Worm (Caenorhabditis elegans): ENCODE results near the gene his-24.

his-24 gene

DNA sequence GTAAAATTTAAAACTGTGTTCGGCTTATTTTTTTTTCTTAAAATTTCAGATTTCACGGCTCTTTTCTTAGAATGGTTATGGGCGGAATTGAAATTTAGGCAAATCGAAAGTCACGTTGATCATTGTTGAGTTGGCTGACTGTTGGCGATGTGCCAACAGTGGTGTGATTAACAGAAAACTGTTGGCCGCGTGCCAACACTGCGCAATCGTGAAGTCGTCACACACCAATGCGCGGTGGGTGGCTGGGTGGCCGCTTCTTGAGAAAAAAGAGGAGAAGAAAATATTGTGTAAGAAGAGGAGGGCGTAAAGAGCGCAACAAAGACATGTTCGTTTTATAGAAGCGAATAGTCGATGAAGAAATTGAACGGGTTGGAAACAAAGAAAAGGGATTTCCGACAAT, 1.2 kb downstream of the his-24 start:
- TF ChIP-seq nhr-25 (tag; optimal IDR thresholded peaks at IDR 0.05) (peak; percentile 64), ceh-16 (tag; optimal IDR thresholded peaks at IDR 0.05) (peak; percentile 61), sma-3 (GFP tag; optimal IDR thresholded peaks at IDR 0.05) (no peak)

DNA sequence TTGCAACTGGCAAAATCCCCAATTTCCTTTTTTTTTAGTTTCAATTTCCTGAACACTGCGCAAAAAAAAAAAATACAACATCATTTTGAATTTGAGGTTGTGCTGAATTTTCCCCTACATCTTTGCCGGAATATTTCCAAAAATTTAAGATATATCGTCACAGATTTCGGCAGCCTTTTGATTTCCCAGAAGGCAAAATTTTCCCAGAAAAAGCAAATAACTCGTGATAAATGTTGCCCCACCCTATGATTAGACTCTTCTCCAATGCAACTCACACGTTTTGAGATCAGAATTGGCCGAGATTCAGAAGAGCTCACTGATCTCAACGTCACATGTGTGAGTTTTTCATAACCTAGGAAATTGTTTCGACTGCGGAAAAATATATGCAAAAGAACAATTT, 2.5 kb downstream of the his-24 start:
- TF ChIP-seq nhr-6 (tag; optimal IDR thresholded peaks at IDR 0.05) (no peak), ceh-82 (tag; optimal IDR thresholded peaks at IDR 0.05) (no peak), nhr-12 (tag; optimal IDR thresholded peaks at IDR 0.05) (no peak), alr-1 (tag; optimal IDR thresholded peaks at IDR 0.05) (no peak), skn-1 (tag; optimal IDR thresholded peaks at IDR 0.05) (no peak), ceh-16 (tag; optimal IDR thresholded peaks at IDR 0.05) (no peak), nhr-23 (tag; optimal IDR thresholded peaks at IDR 0.05) (no peak), zag-1 (tag; optimal IDR thresholded peaks at IDR 0.05) (no peak), lsy-2 (tag; optimal IDR thresholded peaks at IDR 0.05) (no peak), ztf-1 (GFP tag; conservative IDR thresholded peaks at IDR 0.05) (no peak), nhr-237 (tag; optimal IDR thresholded peaks at IDR 0.05) (no peak), unc-62 (GFP tag; optimal IDR thresholded peaks at IDR 0.05) (no peak)

DNA sequence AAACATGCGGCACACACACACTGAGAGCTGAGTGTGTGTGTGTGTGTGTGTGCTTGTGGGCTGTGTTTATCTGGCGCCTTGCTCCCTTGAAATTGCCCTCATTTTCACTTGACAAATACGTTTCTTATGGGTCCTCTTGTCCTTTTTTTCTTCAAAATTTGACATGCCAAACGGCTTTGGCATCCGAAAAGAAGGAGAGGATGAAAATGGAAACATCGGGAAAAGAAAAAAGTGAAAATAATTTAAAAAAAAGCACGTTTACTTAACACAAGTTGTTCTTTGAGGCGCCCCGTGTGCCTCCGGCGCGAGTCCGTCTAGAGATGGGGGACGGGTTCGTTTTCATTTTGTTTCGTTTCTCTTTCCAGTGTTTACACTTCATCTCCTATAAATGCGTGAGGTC, 5.2 kb downstream of the his-24 start:
- TF ChIP-seq nhr-129 (tag; optimal IDR thresholded peaks at IDR 0.05) (peak; percentile 15), ama-1 (optimal IDR thresholded peaks at IDR 0.05) (no peak), C34F6.9 (tag; optimal IDR thresholded peaks at IDR 0.05) (peak; percentile 7)

DNA sequence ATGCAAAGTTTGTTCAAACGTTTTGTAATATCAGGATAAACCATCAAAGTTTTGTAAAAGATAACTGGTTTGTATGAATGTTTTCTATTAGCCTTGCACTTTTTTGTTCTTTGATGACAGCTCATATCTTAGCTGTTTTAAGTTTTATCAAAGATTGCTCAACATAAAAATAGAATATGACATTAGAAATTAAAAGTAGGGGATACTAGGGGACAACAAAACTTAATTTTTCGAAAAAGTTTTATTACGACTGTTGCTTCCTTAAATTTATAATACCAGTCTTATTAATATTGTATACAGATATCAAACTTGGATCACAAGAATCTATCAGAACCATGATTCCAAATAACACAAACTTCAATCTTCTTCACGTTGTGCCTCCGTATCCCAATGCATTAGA, 5.9 kb downstream of the his-24 start, which contains the start of gene ztf-14:
Gene ztf-14, plus strand, starts transcription at position 301 of the 400 bp plus-strand sequence.
- TF ChIP-seq mdl-1 (tag; optimal IDR thresholded peaks at IDR 0.05), result no peak
- no peak for TF ChIP-seq ztf-4 (tag; optimal IDR thresholded peaks at IDR 0.05)
- TF ChIP-seq F13H6.1 (tag; optimal IDR thresholded peaks at IDR 0.05), result no peak
- no peak for TF ChIP-seq unc-62 (GFP tag; optimal IDR thresholded peaks at IDR 0.05)
- TF ChIP-seq sma-3 (GFP tag; optimal IDR thresholded peaks at IDR 0.05), result no peak
- TF ChIP-seq Y55F3AM.14 (GFP tag; optimal IDR thresholded peaks at IDR 0.05), result no peak
- TF ChIP-seq nhr-11 (tag; optimal IDR thresholded peaks at IDR 0.05), result no peak
- TF ChIP-seq lin-11 (tag; optimal IDR thresholded peaks at IDR 0.05), result no peak
- no peak for TF ChIP-seq ceh-16 (tag; optimal IDR thresholded peaks at IDR 0.05)
- no peak for TF ChIP-seq peb-1 (tag; optimal IDR thresholded peaks at IDR 0.05)
- TF ChIP-seq nhr-25 (tag; optimal IDR thresholded peaks at IDR 0.05), result no peak
- no peak for TF ChIP-seq nhr-237 (tag; optimal IDR thresholded peaks at IDR 0.05)
- no peak for TF ChIP-seq ztf-11 (tag; optimal IDR thresholded peaks at IDR 0.05)
- TF ChIP-seq nhr-6 (tag; optimal IDR thresholded peaks at IDR 0.05), result no peak
- TF ChIP-seq mbf-1 (tag; optimal IDR thresholded peaks at IDR 0.05), result no peak
- no peak for TF ChIP-seq nhr-23 (tag; optimal IDR thresholded peaks at IDR 0.05)
- TF ChIP-seq blmp-1 (tag; optimal IDR thresholded peaks at IDR 0.05; ENCODE audit: insufficient read depth), result no peak
- TF ChIP-seq fos-1 (tag; optimal IDR thresholded peaks at IDR 0.05), result no peak
- TF ChIP-seq lsy-2 (tag; optimal IDR thresholded peaks at IDR 0.05), result no peak
- no peak for TF ChIP-seq gmeb-1 (tag; optimal IDR thresholded peaks at IDR 0.05)

DNA sequence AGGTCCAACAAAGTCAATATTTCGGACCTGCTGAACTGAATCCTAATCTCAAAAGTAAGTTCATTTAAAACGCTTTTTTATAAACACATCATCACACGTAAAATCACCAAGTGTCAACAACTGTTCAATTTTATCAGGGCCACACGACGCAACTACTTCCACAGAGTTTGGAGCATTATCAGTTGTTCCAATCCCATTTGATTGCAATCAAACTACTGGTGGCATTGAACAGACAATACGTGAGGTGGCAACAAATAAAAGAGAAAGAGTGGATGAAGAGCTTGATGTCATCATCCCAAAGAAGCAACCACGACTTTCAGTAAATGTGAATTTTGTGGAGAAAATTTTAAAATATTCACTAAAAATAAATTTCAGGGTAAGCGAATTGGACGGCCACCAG, 6.7 kb downstream of the his-24 start:
- TF ChIP-seq nhr-129 (tag; optimal IDR thresholded peaks at IDR 0.05), result peak; percentile 20
- TF ChIP-seq R02D3.7 (tag; optimal IDR thresholded peaks at IDR 0.05), result no peak
- peak; percentile 49 for TF ChIP-seq sma-9 (GFP tag; optimal IDR thresholded peaks at IDR 0.05)
- TF ChIP-seq sma-9 (tag; optimal IDR thresholded peaks at IDR 0.05), result no peak
- no peak for TF ChIP-seq alr-1 (tag; optimal IDR thresholded peaks at IDR 0.05)
- TF ChIP-seq lsy-2 (tag; optimal IDR thresholded peaks at IDR 0.05), result peak in 1 of 2 experiments; percentile 35
- no peak for TF ChIP-seq elt-1 (tag; optimal IDR thresholded peaks at IDR 0.05)

DNA sequence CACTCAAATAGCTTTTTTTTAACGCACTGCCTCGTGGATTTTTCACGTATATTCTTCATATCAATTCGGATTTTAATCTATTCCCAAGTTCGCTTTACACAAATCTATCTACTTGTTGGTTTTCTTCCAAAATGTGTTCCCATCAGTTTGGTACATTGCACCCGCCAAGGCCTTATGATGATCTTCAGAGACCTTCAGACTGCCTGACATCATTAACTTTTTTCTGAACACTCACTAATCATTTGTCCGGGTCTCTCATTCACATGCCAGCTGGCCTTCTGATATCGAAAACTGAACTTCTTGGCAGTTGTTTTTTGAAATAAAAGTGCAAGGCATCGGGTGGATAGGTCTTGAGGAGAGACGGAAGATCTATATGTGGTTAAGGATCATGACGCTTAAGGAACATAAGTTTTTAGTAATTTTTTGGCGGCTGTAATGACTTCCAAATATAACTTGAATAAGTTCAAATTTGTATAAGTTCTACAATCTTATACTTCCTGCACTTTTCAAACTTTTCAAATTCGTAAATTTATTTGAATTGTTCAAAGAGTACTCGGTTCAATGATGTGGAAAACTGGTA, 10.0 kb downstream of the his-24 start:
- TF ChIP-seq sma-9 (GFP tag; optimal IDR thresholded peaks at IDR 0.05) (peak; percentile 57), sma-9 (tag; optimal IDR thresholded peaks at IDR 0.05) (no peak), elt-1 (tag; optimal IDR thresholded peaks at IDR 0.05) (no peak), mab-5 (tag; optimal IDR thresholded peaks at IDR 0.05) (no peak)

Data from whole organism, L2 larva.